Fruit fly (Drosophila melanogaster) whole organism, embryonic: Measurements from ENCODE around the gene CG1161.

Experiments used
- Abd-B ChIP-seq: fragments of 200-800 bp; sonication (Bioruptor generic); optimal IDR thresholded peaks from 2 replicates; lab custom pipeline; 2018; ENCODE audit warnings: missing biosample characterization, mild to moderate bottlenecking, missing genetic modification characterization, moderate library complexity
- Antp ChIP-seq: fragments of 200-800 bp; sonication (Bioruptor generic); optimal IDR thresholded peaks from 3 replicates; lab custom pipeline; 2016; ENCODE audit warnings: missing biosample characterization, missing genetic modification characterization
- BEAF-32 ChIP-seq: fragments of 200-800 bp; sonication (Bioruptor generic); optimal IDR thresholded peaks from 3 replicates; lab custom pipeline; 2017; ENCODE audit warnings: missing biosample characterization, missing genetic modification characterization, mild to moderate bottlenecking, moderate library complexity, missing genetic modification reagents
- CG10959 ChIP-seq: fragments of 200-800 bp; sonication (Bioruptor generic); IDR thresholded peaks from 2 replicates; pipeline ENCODE4 v1.3.6; 2022; ENCODE audit warnings: missing biosample characterization, missing genetic modification characterization
- CG11085 ChIP-seq: fragments of 200-800 bp; sonication (Bioruptor generic); IDR thresholded peaks from 2 replicates; pipeline ENCODE4 v1.3.6; 2022; ENCODE audit warnings: missing biosample characterization, missing genetic modification characterization
- CG11560 ChIP-seq: fragments of 200-800 bp; sonication (Bioruptor generic); IDR thresholded peaks from 3 replicates; pipeline ENCODE4 v1.3.6; 2022; ENCODE audit warnings: missing biosample characterization, missing genetic modification characterization
- CG12219 ChIP-seq: fragments of 200-800 bp; sonication (Bioruptor generic); optimal IDR thresholded peaks from 3 replicates; lab custom pipeline; 2018; ENCODE audit warnings: missing biosample characterization, mild to moderate bottlenecking, missing genetic modification characterization
- CG14710 ChIP-seq: fragments of 200-800 bp; sonication (Bioruptor generic); optimal IDR thresholded peaks from 3 replicates; lab custom pipeline; 2019; ENCODE audit warnings: missing biosample characterization, mild to moderate bottlenecking, missing genetic modification characterization, moderate library complexity
- CG1529 ChIP-seq: fragments of 200-800 bp; sonication (Bioruptor generic); optimal IDR thresholded peaks from 3 replicates; lab custom pipeline; 2018; ENCODE audit warnings: missing biosample characterization, missing genetic modification characterization
- CG15479 ChIP-seq: fragments of 200-800 bp; sonication (Bioruptor generic); optimal IDR thresholded peaks from 3 replicates; lab custom pipeline; 2019; ENCODE audit warnings: missing biosample characterization, mild to moderate bottlenecking, missing genetic modification characterization, moderate library complexity
- CG15601 ChIP-seq: fragments of 200-800 bp; sonication (Bioruptor generic); optimal IDR thresholded peaks from 3 replicates; lab custom pipeline; 2019; ENCODE audit warnings: missing biosample characterization, mild to moderate bottlenecking, missing genetic modification characterization, moderate library complexity
- CG15696 ChIP-seq: fragments of 200-800 bp; sonication (Bioruptor generic); optimal IDR thresholded peaks from 2 replicates; lab custom pipeline; 2019; ENCODE audit warnings: missing biosample characterization, mild to moderate bottlenecking, missing genetic modification characterization, moderate library complexity
- CG17186 ChIP-seq: fragments of 200-800 bp; sonication (Bioruptor generic); optimal IDR thresholded peaks from 3 replicates; lab custom pipeline; 2017; ENCODE audit warnings: missing biosample characterization, missing genetic modification reagents, missing genetic modification characterization
- CG17359 ChIP-seq: fragments of 200-800 bp; sonication (Bioruptor generic); optimal IDR thresholded peaks from 3 replicates; lab custom pipeline; 2018; ENCODE audit warnings: missing biosample characterization, mild to moderate bottlenecking, missing genetic modification characterization, moderate library complexity
- CG17361 ChIP-seq: fragments of 200-800 bp; sonication (Bioruptor generic); IDR thresholded peaks from 3 replicates; pipeline ENCODE4 v1.3.6; 2022; ENCODE audit warnings: missing biosample characterization, missing genetic modification characterization
- CG17568 ChIP-seq: fragments of 200-800 bp; sonication (Bioruptor generic); optimal IDR thresholded peaks from 2 replicates; lab custom pipeline; 2018; ENCODE audit warnings: missing biosample characterization, mild to moderate bottlenecking, missing genetic modification characterization, moderate library complexity
- CG2116 ChIP-seq: fragments of 200-800 bp; sonication (Bioruptor generic); optimal IDR thresholded peaks from 3 replicates; lab custom pipeline; 2018; ENCODE audit warnings: missing biosample characterization, mild to moderate bottlenecking, missing genetic modification characterization
- CG2712 ChIP-seq: fragments of 200-800 bp; optimal IDR thresholded peaks from 3 replicates; lab custom pipeline; 2019; ENCODE audit warnings: missing biosample characterization, mild to moderate bottlenecking, missing genetic modification characterization, moderate library complexity
- CG3838 ChIP-seq: fragments of 200-800 bp; sonication (Bioruptor generic); optimal IDR thresholded peaks from 3 replicates; lab custom pipeline; 2016; ENCODE audit warnings: missing biosample characterization, missing genetic modification characterization
- CG6765 ChIP-seq: fragments of 200-800 bp; sonication (Bioruptor generic); optimal IDR thresholded peaks from 3 replicates; lab custom pipeline; 2017; ENCODE audit warnings: missing biosample characterization, mild to moderate bottlenecking, missing genetic modification characterization
- CG7745 ChIP-seq: fragments of 200-800 bp; sonication (Bioruptor generic); optimal IDR thresholded peaks from 2 replicates; lab custom pipeline; 2018; ENCODE audit warnings: missing biosample characterization, mild to moderate bottlenecking, missing genetic modification characterization, moderate library complexity
- CG9727 ChIP-seq: fragments of 200-800 bp; sonication (Bioruptor generic); optimal IDR thresholded peaks from 3 replicates; lab custom pipeline; 2017; ENCODE audit warnings: missing biosample characterization, mild to moderate bottlenecking, missing genetic modification characterization
- CTCF ChIP-seq: fragments of 200-800 bp; sonication (Bioruptor generic); optimal IDR thresholded peaks from 2 replicates; lab custom pipeline; 2017; ENCODE audit warnings: missing biosample characterization, mild to moderate bottlenecking, missing genetic modification characterization, moderate library complexity
- Chrac-16 ChIP-seq: fragments of 200-800 bp; sonication (Bioruptor generic); optimal IDR thresholded peaks from 3 replicates; lab custom pipeline; 2016; ENCODE audit warnings: missing biosample characterization, missing genetic modification characterization
- D ChIP-seq, 2 experiments: fragments of 200-800 bp in 1 of 2; fragments of >200 bp in 1 of 2; sonication (Bioruptor generic) in 1 of 2; optimal IDR thresholded peaks; 2 replicates in 1 of 2; 3 replicates in 1 of 2; lab custom pipeline; 2017; ENCODE audit warnings: mild to moderate bottlenecking in 1 of 2, missing biosample characterization in 1 of 2, missing genetic modification characterization in 1 of 2, missing genetic modification reagents in 1 of 2
- Eip74EF ChIP-seq, 2 experiments: fragments of 200-800 bp in 1 of 2; fragments of >200 bp in 1 of 2; sonication (Bioruptor generic) in 1 of 2; optimal IDR thresholded peaks; 2 replicates each; lab custom pipeline; 2017 to 2019; ENCODE audit warnings: missing biosample characterization in 2 of 2, missing genetic modification characterization in 2 of 2, mild to moderate bottlenecking in 1 of 2, moderate library complexity in 1 of 2
- HLH3B ChIP-seq: fragments of 200-800 bp; sonication (Bioruptor generic); IDR thresholded peaks from 2 replicates; pipeline ENCODE4 v1.3.6; 2022; ENCODE audit warnings: missing biosample characterization, missing genetic modification characterization
- HmgD ChIP-seq: fragments of 200-800 bp; sonication (Bioruptor generic); optimal IDR thresholded peaks from 3 replicates; lab custom pipeline; 2016; ENCODE audit warnings: missing biosample characterization, missing genetic modification characterization
- Jarid2 ChIP-seq: fragments of 200-800 bp; sonication (Bioruptor generic); optimal IDR thresholded peaks from 3 replicates; lab custom pipeline; 2017; ENCODE audit warnings: mild to moderate bottlenecking, missing biosample characterization, missing genetic modification reagents, missing genetic modification characterization
- MBD-R2 ChIP-seq: fragments of 200-800 bp; sonication (Bioruptor generic); IDR thresholded peaks from 2 replicates; pipeline ENCODE4 v1.3.6; 2022; ENCODE audit warnings: missing biosample characterization, missing genetic modification characterization
- NfI ChIP-seq: fragments of 200-800 bp; sonication (Bioruptor generic); optimal IDR thresholded peaks from 3 replicates; lab custom pipeline; 2018; ENCODE audit warnings: missing biosample characterization, mild to moderate bottlenecking, missing genetic modification characterization, moderate library complexity
- Oli ChIP-seq: fragments of 200-800 bp; sonication (Bioruptor generic); optimal IDR thresholded peaks from 2 replicates; lab custom pipeline; 2018; ENCODE audit warnings: missing biosample characterization, mild to moderate bottlenecking, missing genetic modification characterization, moderate library complexity
- Side ChIP-seq: fragments of 200-800 bp; sonication (Bioruptor generic); optimal IDR thresholded peaks from 2 replicates; lab custom pipeline; 2016; ENCODE audit warnings: missing biosample characterization, missing genetic modification characterization
- Xrp1 ChIP-seq: fragments of 200-800 bp; sonication (Bioruptor generic); IDR thresholded peaks from 2 replicates; pipeline ENCODE4 v1.3.6; 2022; ENCODE audit warnings: missing biosample characterization, missing genetic modification characterization
- cato ChIP-seq: fragments of 200-800 bp; sonication (Bioruptor generic); optimal IDR thresholded peaks from 2 replicates; lab custom pipeline; 2016; ENCODE audit warnings: missing biosample characterization, missing genetic modification characterization, borderline replicate concordance
- cwo ChIP-seq: fragments of 200-800 bp; sonication (Bioruptor generic); optimal IDR thresholded peaks from 3 replicates; lab custom pipeline; 2017; ENCODE audit warnings: missing biosample characterization, missing genetic modification characterization, mild to moderate bottlenecking, moderate library complexity, missing genetic modification reagents
- esg ChIP-seq: fragments of 200-800 bp; sonication (Bioruptor generic); conservative IDR thresholded peaks from 2 replicates; pipeline ENCODE4 v1.3.6; 2022; ENCODE audit warnings: missing biosample characterization, missing genetic modification characterization
- eyg ChIP-seq: fragments of 200-800 bp; sonication (Bioruptor generic); optimal IDR thresholded peaks from 3 replicates; lab custom pipeline; 2016; ENCODE audit warnings: missing biosample characterization, missing genetic modification characterization
- gem ChIP-seq: fragments of 200-800 bp; sonication (Bioruptor generic); optimal IDR thresholded peaks from 2 replicates; lab custom pipeline; 2019; ENCODE audit warnings: missing biosample characterization, mild to moderate bottlenecking, missing genetic modification characterization, moderate library complexity
- kni ChIP-seq: fragments of 200-800 bp; sonication (Bioruptor generic); optimal IDR thresholded peaks from 3 replicates; lab custom pipeline; 2017; ENCODE audit warnings: mild to moderate bottlenecking, missing biosample characterization, missing genetic modification reagents, missing genetic modification characterization
- lbe ChIP-seq: fragments of 200-800 bp; sonication (Bioruptor generic); optimal IDR thresholded peaks from 2 replicates; lab custom pipeline; 2016; ENCODE audit warnings: missing biosample characterization, mild to moderate bottlenecking, missing genetic modification characterization
- lola ChIP-seq, 3 experiments: fragments of >200 bp in 2 of 3; fragments of 200-800 bp in 1 of 3; sonication (Bioruptor generic) in 1 of 3; optimal IDR thresholded peaks; 2 replicates each; lab custom pipeline; 2017 to 2019; ENCODE audit warnings: missing biosample characterization in 3 of 3, missing genetic modification characterization in 3 of 3, mild to moderate bottlenecking in 1 of 3, moderate library complexity in 1 of 3
- slbo ChIP-seq: fragments of 200-800 bp; sonication (Bioruptor generic); IDR thresholded peaks from 2 replicates; pipeline ENCODE4 v1.3.6; 2022; ENCODE audit warnings: missing biosample characterization, missing genetic modification characterization
- stwl ChIP-seq: fragments of 200-800 bp; sonication (Bioruptor generic); optimal IDR thresholded peaks from 3 replicates; lab custom pipeline; 2018; ENCODE audit warnings: missing biosample characterization, mild to moderate bottlenecking, missing genetic modification characterization, moderate library complexity
- tio ChIP-seq: fragments of 200-800 bp; sonication (Bioruptor generic); optimal IDR thresholded peaks from 2 replicates; lab custom pipeline; 2017; ENCODE audit warnings: missing biosample characterization, missing genetic modification characterization, inconsistent platforms
- tll ChIP-seq, 2 experiments: fragments of 200-800 bp in 1 of 2; fragments of >200 bp in 1 of 2; sonication (Bioruptor generic) in 1 of 2; optimal IDR thresholded peaks; 2 replicates each; lab custom pipeline; 2017 to 2019; ENCODE audit warnings: missing biosample characterization in 2 of 2, missing genetic modification characterization in 2 of 2, mild to moderate bottlenecking in 1 of 2, moderate library complexity in 1 of 2
- ttk ChIP-seq: fragments of 200-800 bp; sonication (Bioruptor generic); IDR thresholded peaks from 2 replicates; pipeline ENCODE4 v2.1.2; 2022; ENCODE audit warnings: missing biosample characterization, missing genetic modification characterization
- twi ChIP-seq: fragments of 200-800 bp; optimal IDR thresholded peaks from 2 replicates; lab custom pipeline; 2019; ENCODE audit warnings: missing biosample characterization, mild to moderate bottlenecking, missing genetic modification characterization, moderate library complexity
- vfl ChIP-seq: fragments of 200-800 bp; sonication (Bioruptor generic); optimal IDR thresholded peaks from 2 replicates; lab custom pipeline; 2016; ENCODE audit warnings: missing biosample characterization, missing genetic modification characterization
- zf30C ChIP-seq: fragments of 200-800 bp; sonication (Bioruptor generic); optimal IDR thresholded peaks from 3 replicates; lab custom pipeline; 2018; ENCODE audit warnings: missing biosample characterization, mild to moderate bottlenecking, missing genetic modification characterization

CG1161 gene

dm6 chr3R:5327911-5328310 is 27.0 kb upstream of the CG1161 start (continued):
- TF ChIP-seq Jarid2 (GFP tag; lab: Kevin White, UChicago) (no peak), ttk (GFP tag; lab: Robert Waterston, UW) (no peak), Chrac-16 (GFP tag; lab: Kevin White, UChicago) (no peak), CTCF (GFP tag; lab: Kevin White, UChicago) (no peak), Oli (no peak), CG11085 (GFP tag; lab: Robert Waterston, UW) (no peak), vfl (GFP tag; lab: Kevin White, UChicago) (no peak), CG17186 (GFP tag; lab: Kevin White, UChicago) (no peak), CG14710 (tag; lab: Kevin White, UChicago) (peak; percentile 29), Xrp1 (GFP tag; lab: Robert Waterston, UW) (peak; percentile 24; the same call in 1 of the 2 replicates), CG6765 (GFP tag; lab: Kevin White, UChicago) (no peak), HLH3B (GFP tag; lab: Robert Waterston, UW) (no peak), CG10959 (GFP tag; lab: Robert Waterston, UW) (no peak), esg (GFP tag; lab: Robert Waterston, UW) (no peak), CG9727 (GFP tag; lab: Kevin White, UChicago) (peak; percentile 56), tll (GFP tag; optimal IDR thresholded peaks at IDR 0.05; lab: Kevin White, UChicago) (peak in 1 of 2 experiments; percentile 94), CG15696 (tag; lab: Kevin White, UChicago) (peak; percentile 78), CG11560 (tag; lab: Robert Waterston, UW) (no peak), zf30C (GFP tag; lab: Kevin White, UChicago) (no peak), CG17568 (GFP tag; lab: Kevin White, UChicago) (peak; percentile 4), CG15479 (GFP tag; lab: Kevin White, UChicago) (peak; percentile 99), cwo (GFP tag; lab: Kevin White, UChicago) (no peak), stwl (tag; lab: Kevin White, UChicago) (no peak), CG2712 (tag; lab: Kevin White, UChicago) (peak; percentile 11), lbe (GFP tag; lab: Kevin White, UChicago) (no peak), CG3838 (GFP tag; lab: Kevin White, UChicago) (no peak), Antp (GFP tag; lab: Kevin White, UChicago) (no peak), CG7745 (peak; percentile 4), CG1529 (GFP tag; lab: Kevin White, UChicago) (peak; percentile 10), twi (peak; percentile 53), CG12219 (GFP tag; lab: Kevin White, UChicago) (no peak), CG17359 (tag; lab: Kevin White, UChicago) (no peak), NfI (GFP tag; lab: Kevin White, UChicago) (no peak), D (optimal IDR thresholded peaks at IDR 0.05; lab: Kevin White, UChicago) (no peak), D (GFP tag; optimal IDR thresholded peaks at IDR 0.05; lab: Kevin White, UChicago) (peak; percentile 20), cato (GFP tag; lab: Kevin White, UChicago) (no peak), gem (tag; lab: Kevin White, UChicago) (peak; percentile 29), Side (no peak), CG17361 (GFP tag; lab: Robert Waterston, UW) (no peak), lola (GFP tag; optimal IDR thresholded peaks at IDR 0.05; lab: Kevin White, UChicago) (peak in 1 of 3 experiments; percentile 48), CG2116 (no peak), Eip74EF (GFP tag; optimal IDR thresholded peaks at IDR 0.05; lab: Kevin White, UChicago) (no peak), HmgD (GFP tag; lab: Kevin White, UChicago) (no peak), CG15601 (tag; lab: Kevin White, UChicago) (no peak), Abd-B (no peak), kni (peak; percentile 43), eyg (GFP tag; lab: Kevin White, UChicago) (no peak), MBD-R2 (GFP tag; lab: Robert Waterston, UW) (no peak), tio (GFP tag; lab: Kevin White, UChicago) (no peak), slbo (GFP tag; lab: Robert Waterston, UW) (no peak), BEAF-32 (GFP tag; lab: Kevin White, UChicago) (no peak)
